Fruit fly (Drosophila melanogaster) whole organism, embryonic: ENCODE data around the gene CG15200.
A peak's percentile ranks its signal among the peaks of the same experiment; 100 is the strongest.

ENCODE experiments used
- Asciz ChIP-seq: fragments of 200-800 bp; sonication (Bioruptor generic); optimal IDR thresholded peaks from 2 replicates; lab custom pipeline; 2017; ENCODE audit warnings: missing biosample characterization, mild to moderate bottlenecking, missing genetic modification characterization, missing genetic modification reagents
- Atf3 ChIP-seq: fragments of 200-800 bp; sonication (Bioruptor generic); optimal IDR thresholded peaks from 3 replicates; lab custom pipeline; 2016; ENCODE audit warnings: missing biosample characterization, missing genetic modification characterization
- CG10267 ChIP-seq: fragments of 200-800 bp; sonication (Bioruptor generic); optimal IDR thresholded peaks from 2 replicates; lab custom pipeline; 2018; ENCODE audit warnings: missing biosample characterization, mild to moderate bottlenecking, missing genetic modification characterization, moderate library complexity
- CG11093 ChIP-seq: fragments of 200-800 bp; sonication (Bioruptor generic); IDR thresholded peaks from 3 replicates; pipeline ENCODE4 v1.3.6; 2022; ENCODE audit warnings: missing biosample characterization, missing genetic modification characterization
- CG11723 ChIP-seq: fragments of 200-800 bp; sonication (Bioruptor generic); optimal IDR thresholded peaks from 2 replicates; lab custom pipeline; 2017; ENCODE audit warnings: missing biosample characterization, mild to moderate bottlenecking, missing genetic modification characterization
- CG14441 ChIP-seq: fragments of 200-800 bp; sonication (Bioruptor generic); IDR thresholded peaks from 2 replicates; pipeline ENCODE4 v1.3.6; 2022; ENCODE audit warnings: missing biosample characterization, missing genetic modification characterization
- CG15514 ChIP-seq: fragments of 200-800 bp; sonication (Bioruptor generic); optimal IDR thresholded peaks from 3 replicates; lab custom pipeline; 2017; ENCODE audit warnings: missing biosample characterization, missing genetic modification characterization, mild to moderate bottlenecking, moderate library complexity, missing genetic modification reagents
- CG1603 ChIP-seq: fragments of 200-800 bp; sonication (Bioruptor generic); optimal IDR thresholded peaks from 2 replicates; lab custom pipeline; 2019; ENCODE audit warnings: missing biosample characterization, mild to moderate bottlenecking, missing genetic modification characterization, moderate library complexity
- CG18262 ChIP-seq: fragments of 200-800 bp; optimal IDR thresholded peaks from 3 replicates; lab custom pipeline; 2019; ENCODE audit warnings: missing biosample characterization, mild to moderate bottlenecking, missing genetic modification characterization, moderate library complexity
- CG2116 ChIP-seq: fragments of 200-800 bp; sonication (Bioruptor generic); optimal IDR thresholded peaks from 3 replicates; lab custom pipeline; 2018; ENCODE audit warnings: missing biosample characterization, mild to moderate bottlenecking, missing genetic modification characterization
- CG2199 ChIP-seq: fragments of 200-800 bp; sonication (Bioruptor generic); IDR thresholded peaks from 3 replicates; pipeline ENCODE4 v1.3.6; 2022; ENCODE audit warnings: missing biosample characterization, missing genetic modification characterization
- CG2678 ChIP-seq: fragments of 200-800 bp; sonication (Bioruptor generic); optimal IDR thresholded peaks from 3 replicates; lab custom pipeline; 2019; ENCODE audit warnings: missing biosample characterization, mild to moderate bottlenecking, missing genetic modification characterization, moderate library complexity
- CG30431 ChIP-seq: fragments of 200-800 bp; sonication (Bioruptor generic); optimal IDR thresholded peaks from 2 replicates; lab custom pipeline; 2017; ENCODE audit warnings: missing biosample characterization, missing genetic modification characterization
- CG32767 ChIP-seq: fragments of 200-800 bp; sonication (Bioruptor generic); IDR thresholded peaks from 2 replicates; pipeline ENCODE4 v1.3.6; 2022; ENCODE audit warnings: missing biosample characterization, missing genetic modification characterization
- CG4617 ChIP-seq: fragments of 200-800 bp; sonication (Bioruptor generic); optimal IDR thresholded peaks from 3 replicates; lab custom pipeline; 2016; ENCODE audit warnings: missing biosample characterization, missing genetic modification characterization, borderline replicate concordance
- CG4707 ChIP-seq: fragments of 200-800 bp; sonication (Bioruptor generic); optimal IDR thresholded peaks from 2 replicates; lab custom pipeline; 2018; ENCODE audit warnings: missing biosample characterization, mild to moderate bottlenecking, missing genetic modification characterization, moderate library complexity
- CG6791 ChIP-seq: fragments of 200-800 bp; sonication (Bioruptor generic); IDR thresholded peaks from 3 replicates; pipeline ENCODE4 v1.3.6; 2022; ENCODE audit warnings: missing biosample characterization, missing genetic modification characterization; ENCODE audit not compliant: partially characterized antibody
- CG7839 ChIP-seq: fragments of 200-800 bp; sonication (Bioruptor generic); optimal IDR thresholded peaks from 3 replicates; lab custom pipeline; 2018; ENCODE audit warnings: missing biosample characterization, mild to moderate bottlenecking, missing genetic modification characterization, moderate library complexity
- CG8290 ChIP-seq, 3 experiments: fragments of 200-800 bp; sonication (Bioruptor generic); optimal IDR thresholded peaks; 2 replicates each; lab custom pipeline; 2016 to 2019; ENCODE audit warnings: missing biosample characterization in 3 of 3, missing genetic modification characterization in 3 of 3, mild to moderate bottlenecking in 2 of 3, moderate library complexity in 1 of 3
- CG8478 ChIP-seq: fragments of >200 bp; optimal IDR thresholded peaks from 2 replicates; lab custom pipeline; 2018
- Dek ChIP-seq: fragments of 200-800 bp; sonication (Bioruptor generic); optimal IDR thresholded peaks from 3 replicates; lab custom pipeline; 2019; ENCODE audit warnings: missing biosample characterization, mild to moderate bottlenecking, missing genetic modification characterization, moderate library complexity
- Dip2 ChIP-seq: fragments of 200-800 bp; sonication (Bioruptor generic); IDR thresholded peaks from 2 replicates; pipeline ENCODE4 v1.3.6; 2022; ENCODE audit warnings: missing biosample characterization, missing genetic modification characterization
- Doc2 ChIP-seq: fragments of 200-800 bp; sonication (Bioruptor generic); IDR thresholded peaks from 2 replicates; pipeline ENCODE4 v1.3.6; 2022; ENCODE audit warnings: missing biosample characterization, missing genetic modification characterization
- Ets97D ChIP-seq: fragments of 200-800 bp; sonication (Bioruptor generic); optimal IDR thresholded peaks from 3 replicates; lab custom pipeline; 2016; ENCODE audit warnings: missing biosample characterization, missing genetic modification characterization
- MBD-R2 ChIP-seq: fragments of 200-800 bp; sonication (Bioruptor generic); IDR thresholded peaks from 2 replicates; pipeline ENCODE4 v1.3.6; 2022; ENCODE audit warnings: missing biosample characterization, missing genetic modification characterization
- MTF-1 ChIP-seq: fragments of 200-800 bp; sonication (Bioruptor generic); optimal IDR thresholded peaks from 2 replicates; lab custom pipeline; 2018; ENCODE audit warnings: missing biosample characterization, mild to moderate bottlenecking, missing genetic modification characterization, borderline replicate concordance
- NFAT ChIP-seq: fragments of 200-800 bp; sonication (Bioruptor generic); IDR thresholded peaks from 2 replicates; pipeline ENCODE4 v1.3.6; 2022; ENCODE audit warnings: missing biosample characterization, missing genetic modification characterization
- Nf-YA ChIP-seq: fragments of 200-800 bp; sonication (Bioruptor generic); IDR thresholded peaks from 2 replicates; pipeline ENCODE4 v1.3.6; 2022; ENCODE audit warnings: missing biosample characterization, missing genetic modification characterization
- Ptx1 ChIP-seq: fragments of 200-800 bp; sonication (Bioruptor generic); IDR thresholded peaks from 2 replicates; pipeline ENCODE4 v1.3.6; 2022; ENCODE audit warnings: missing biosample characterization, missing genetic modification characterization
- Scr ChIP-seq: fragments of 200-800 bp; sonication (Bioruptor generic); IDR thresholded peaks from 2 replicates; pipeline ENCODE4 v1.3.6; 2022; ENCODE audit warnings: missing biosample characterization, missing genetic modification characterization; ENCODE audit not compliant: partially characterized antibody
- Sry-β ChIP-seq: fragments of 200-800 bp; sonication (Bioruptor generic); optimal IDR thresholded peaks from 2 replicates; lab custom pipeline; 2018; ENCODE audit warnings: missing biosample characterization, mild to moderate bottlenecking, missing genetic modification characterization, moderate library complexity
- YL-1 ChIP-seq: fragments of 200-800 bp; sonication (Bioruptor generic); optimal IDR thresholded peaks from 3 replicates; lab custom pipeline; 2017; ENCODE audit warnings: missing biosample characterization, mild to moderate bottlenecking, missing genetic modification characterization
- dm ChIP-seq: fragments of 200-800 bp; sonication (Bioruptor generic); optimal IDR thresholded peaks from 3 replicates; lab custom pipeline; 2016; ENCODE audit warnings: missing biosample characterization, missing genetic modification characterization
- dmrt11E ChIP-seq: fragments of 200-800 bp; sonication (Bioruptor generic); optimal IDR thresholded peaks from 3 replicates; lab custom pipeline; 2018; ENCODE audit warnings: missing biosample characterization, mild to moderate bottlenecking, missing genetic modification characterization, moderate library complexity
- fd64A ChIP-seq: fragments of 200-800 bp; sonication (Bioruptor generic); optimal IDR thresholded peaks from 3 replicates; lab custom pipeline; 2018; ENCODE audit warnings: missing biosample characterization, mild to moderate bottlenecking, missing genetic modification characterization
- gfzf ChIP-seq: fragments of 200-800 bp; sonication (Bioruptor generic); optimal IDR thresholded peaks from 2 replicates; lab custom pipeline; 2016; ENCODE audit warnings: missing biosample characterization, mild to moderate bottlenecking, missing genetic modification characterization, moderate library complexity
- grau ChIP-seq: fragments of 200-800 bp; optimal IDR thresholded peaks from 3 replicates; lab custom pipeline; 2019; ENCODE audit warnings: missing biosample characterization, mild to moderate bottlenecking, missing genetic modification characterization, moderate library complexity
- lmd ChIP-seq: fragments of 200-800 bp; sonication (Bioruptor generic); IDR thresholded peaks from 2 replicates; pipeline ENCODE4 v1.3.6; 2022; ENCODE audit warnings: missing biosample characterization, missing genetic modification characterization
- mld ChIP-seq: fragments of 200-800 bp; sonication (Bioruptor generic); IDR thresholded peaks from 3 replicates; pipeline ENCODE4 v1.3.6; 2022; ENCODE audit warnings: missing biosample characterization, missing genetic modification characterization; ENCODE audit not compliant: partially characterized antibody
- nau ChIP-seq: fragments of 200-800 bp; sonication (Bioruptor generic); optimal IDR thresholded peaks from 3 replicates; lab custom pipeline; 2017; ENCODE audit warnings: missing biosample characterization, mild to moderate bottlenecking, missing genetic modification characterization, missing genetic modification reagents
- pan ChIP-seq, 4 experiments: fragments of >200 bp in 3 of 4; fragments of 200-800 bp in 1 of 4; sonication (Bioruptor generic) in 1 of 4; optimal IDR thresholded peaks in 3 of 4; IDR thresholded peaks in 1 of 4; 2 replicates each; pipeline versions ENCODE4 v1.3.6 to Lab custom; 2017 to 2022; ENCODE audit warnings: missing biosample characterization in 2 of 4, missing genetic modification characterization in 2 of 4, mixed read lengths in 1 of 4
- pfk ChIP-seq: fragments of 200-800 bp; sonication (Bioruptor generic); optimal IDR thresholded peaks from 2 replicates; lab custom pipeline; 2018; ENCODE audit warnings: missing biosample characterization, mild to moderate bottlenecking, missing genetic modification characterization, moderate library complexity
- phol ChIP-seq: fragments of 200-800 bp; sonication (Bioruptor generic); optimal IDR thresholded peaks from 3 replicates; lab custom pipeline; 2018; ENCODE audit warnings: missing biosample characterization, mild to moderate bottlenecking, missing genetic modification characterization, moderate library complexity
- pros ChIP-seq: fragments of 200-800 bp; sonication (Bioruptor generic); optimal IDR thresholded peaks from 3 replicates; lab custom pipeline; 2019; ENCODE audit warnings: missing biosample characterization, mild to moderate bottlenecking, missing genetic modification characterization, moderate library complexity
- ranshi ChIP-seq: fragments of 200-800 bp; sonication (Bioruptor generic); IDR thresholded peaks from 2 replicates; pipeline ENCODE4 v1.3.6; 2022; ENCODE audit warnings: missing biosample characterization, missing genetic modification characterization
- schlank ChIP-seq: fragments of 200-800 bp; sonication (Bioruptor generic); optimal IDR thresholded peaks from 2 replicates; lab custom pipeline; 2018; ENCODE audit warnings: missing biosample characterization, mild to moderate bottlenecking, missing genetic modification characterization
- sisA ChIP-seq: fragments of 200-800 bp; sonication (Bioruptor generic); IDR thresholded peaks from 2 replicates; pipeline ENCODE4 v1.3.6; 2022; ENCODE audit warnings: missing biosample characterization, missing genetic modification characterization
- tin ChIP-seq: fragments of 200-800 bp; sonication (Bioruptor generic); optimal IDR thresholded peaks from 3 replicates; lab custom pipeline; 2016; ENCODE audit warnings: missing biosample characterization, missing genetic modification characterization
- vvl ChIP-seq: fragments of 200-800 bp; sonication (Bioruptor generic); IDR thresholded peaks from 2 replicates; pipeline ENCODE4 v1.3.6; 2022; ENCODE audit warnings: missing biosample characterization, missing genetic modification characterization

CG15200 gene

DNA sequence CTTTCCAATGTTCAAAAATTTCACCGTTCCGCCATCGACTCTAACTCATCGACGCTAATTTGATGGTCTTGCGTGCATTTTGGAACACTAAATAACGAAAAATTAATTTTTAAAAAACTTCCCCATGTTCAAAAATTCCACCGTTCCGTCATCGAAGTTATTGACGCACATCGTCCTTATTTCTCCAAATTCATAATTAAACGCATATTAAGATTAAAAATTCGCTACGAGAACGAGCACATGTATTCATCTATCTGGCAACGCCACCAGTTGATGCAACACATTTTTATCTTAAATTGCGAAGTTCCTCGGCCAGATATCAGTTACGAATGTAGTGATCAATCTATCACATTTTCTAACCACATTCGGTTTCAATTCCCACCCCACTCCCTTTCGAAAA lies 33.5 kb upstream of the CG15200 start, which contains the start of gene Lint-1 (continued):
- TF ChIP-seq ranshi (GFP tag; lab: Robert Waterston, UW): no peak
- TF ChIP-seq pros: no peak
- TF ChIP-seq CG11093 (GFP tag; lab: Robert Waterston, UW): no peak
- peak; percentile 18 for TF ChIP-seq CG11723 (GFP tag; lab: Kevin White, UChicago)
- TF ChIP-seq CG2199 (GFP tag; lab: Robert Waterston, UW): no peak
- peak; percentile 42; the same call in 1 of the 2 replicates for TF ChIP-seq vvl (GFP tag; lab: Robert Waterston, UW)
- no peak for TF ChIP-seq dmrt11E (tag; lab: Kevin White, UChicago)
- no peak for TF ChIP-seq Asciz (GFP tag; lab: Kevin White, UChicago)
- peak; percentile 15 for TF ChIP-seq Ets97D (GFP tag; lab: Kevin White, UChicago)
- no peak for TF ChIP-seq grau
- no peak for TF ChIP-seq Dip2
- no peak for TF ChIP-seq tin (GFP tag; lab: Kevin White, UChicago)
- peak; percentile 20 for TF ChIP-seq CG15514
- TF ChIP-seq CG14441: 0 out of 2 replicates have a peak, but pooled peaks have one; percentile 38
- TF ChIP-seq Scr: peak; percentile 37
- TF ChIP-seq CG6791: no peak
- TF ChIP-seq Nf-YA (GFP tag; lab: Robert Waterston, UW): no peak
- TF ChIP-seq CG8478 (lab: Kevin White, UChicago): no peak
- TF ChIP-seq nau (GFP tag; lab: Kevin White, UChicago): no peak
- TF ChIP-seq pan (optimal IDR thresholded peaks at IDR 0.05; lab: Kevin White, UChicago): no peak
- peak in 1 of 2 experiments; percentile 45 for TF ChIP-seq pan (GFP tag; optimal IDR thresholded peaks at IDR 0.05 in 1 of 2, IDR thresholded peaks at IDR 0.05 in 1 of 2)
- no peak for TF ChIP-seq CG18262 (tag; lab: Kevin White, UChicago)
- TF ChIP-seq Atf3 (GFP tag; lab: Kevin White, UChicago): no peak
- TF ChIP-seq MBD-R2 (GFP tag; lab: Robert Waterston, UW): peak; percentile 33; the same call in 1 of the 2 replicates
- peak; percentile 65 for TF ChIP-seq CG4617 (GFP tag; lab: Kevin White, UChicago)
- TF ChIP-seq phol (tag; lab: Kevin White, UChicago): peak; percentile 11
- peak; percentile 18 for TF ChIP-seq CG2678 (tag; lab: Kevin White, UChicago)
- TF ChIP-seq fd64A: no peak
- no peak for TF ChIP-seq Dek (tag; lab: Kevin White, UChicago)
- TF ChIP-seq dm: peak; percentile 32
- TF ChIP-seq Sry-β (GFP tag; lab: Kevin White, UChicago): no peak
- TF ChIP-seq lmd (GFP tag; lab: Robert Waterston, UW): peak; percentile 20; the same call in 1 of the 2 replicates
- no peak for TF ChIP-seq CG7839 (tag; lab: Kevin White, UChicago)
- TF ChIP-seq CG30431 (GFP tag; lab: Kevin White, UChicago): no peak
- TF ChIP-seq gfzf (GFP tag; lab: Kevin White, UChicago): peak; percentile 9
- TF ChIP-seq CG10267 (tag; lab: Kevin White, UChicago): no peak
- 0 out of 2 replicates have a peak, but pooled peaks have one; percentile 45 for TF ChIP-seq NFAT (GFP tag; lab: Robert Waterston, UW)
- no peak for TF ChIP-seq MTF-1 (GFP tag; lab: Kevin White, UChicago)
- no peak for TF ChIP-seq schlank
- TF ChIP-seq pfk (GFP tag; lab: Kevin White, UChicago): peak; percentile 85
- TF ChIP-seq sisA (GFP tag; lab: Robert Waterston, UW): peak; percentile 26; the same call in 1 of the 2 replicates
- no peak for TF ChIP-seq mld (GFP tag; lab: Robert Waterston, UW)
- peak; percentile 94 for TF ChIP-seq CG1603 (tag; lab: Kevin White, UChicago)
- TF ChIP-seq CG8290 (GFP tag; optimal IDR thresholded peaks at IDR 0.05; lab: Kevin White, UChicago): no peak
- TF ChIP-seq CG8290 (tag; optimal IDR thresholded peaks at IDR 0.05; lab: Kevin White, UChicago): peak in 1 of 2 experiments; percentile 59
- peak; percentile 33 for TF ChIP-seq YL-1
- no peak for TF ChIP-seq CG4707 (GFP tag; lab: Kevin White, UChicago)
- TF ChIP-seq Ptx1 (GFP tag; lab: Robert Waterston, UW): peak; percentile 41; the same call in 1 of the 2 replicates
- no peak for TF ChIP-seq CG32767 (GFP tag; lab: Robert Waterston, UW)
- TF ChIP-seq Doc2 (GFP tag; lab: Robert Waterston, UW): no peak
- peak; percentile 72 for TF ChIP-seq CG2116 (GFP tag; lab: Kevin White, UChicago)
